Worm (Caenorhabditis elegans) whole organism, L4 larva: ENCODE data around the gene ethe-1.

Source experiments
- F10B5.3 ChIP-seq: sonication (generic microtip); optimal IDR thresholded peaks from 2 replicates; lab custom pipeline; 2016; ENCODE audit warnings: mild to moderate bottlenecking, missing genetic modification characterization, missing compliant biosample characterization
- F37D6.2 ChIP-seq: sonication (generic microtip); optimal IDR thresholded peaks from 2 replicates; lab custom pipeline; 2016; ENCODE audit warnings: mild to moderate bottlenecking, missing genetic modification characterization, missing compliant biosample characterization
- F44E2.7 ChIP-seq: fragments of 200-800 bp; sonication (Bioruptor generic); IDR thresholded peaks from 2 replicates; pipeline ENCODE4 v2.1.2; 2022; ENCODE audit warnings: missing genetic modification characterization, missing compliant biosample characterization
- F49E8.2 ChIP-seq: sonication (generic microtip); optimal IDR thresholded peaks from 2 replicates; lab custom pipeline; 2016; ENCODE audit warnings: missing compliant biosample characterization, mild to moderate bottlenecking, missing genetic modification characterization, borderline replicate concordance
- T26A8.4 ChIP-seq: fragments of 200-800 bp; sonication (Bioruptor generic); IDR thresholded peaks from 2 replicates; pipeline ENCODE4 v1.3.6; 2022; ENCODE audit warnings: missing genetic modification characterization, missing compliant biosample characterization
- Y48G9A.11 ChIP-seq: fragments of 200-800 bp; sonication (Bioruptor generic); IDR thresholded peaks from 2 replicates; pipeline ENCODE4 v1.3.6; 2022; ENCODE audit warnings: missing genetic modification reagents, missing genetic modification characterization, missing compliant biosample characterization
- aha-1 ChIP-seq: fragments of 150-350 bp; peaks from one replicate; lab custom pipeline; 2014; ENCODE audit warnings: missing biosample characterization, missing genetic modification characterization
- aly-2 ChIP-seq: sonication (generic microtip); optimal IDR thresholded peaks from 2 replicates; lab custom pipeline; 2018; ENCODE audit warnings: missing biosample characterization, missing genetic modification characterization
- ama-1 ChIP-seq: fragments of 150-350 bp; optimal IDR thresholded peaks from 2 replicates; lab custom pipeline; 2014; ENCODE audit warnings: inconsistent platforms, mixed read lengths
- ceh-28 ChIP-seq: fragments of 150-350 bp; optimal IDR thresholded peaks from 2 replicates; lab custom pipeline; 2014; ENCODE audit warnings: missing biosample characterization, missing genetic modification reagents, missing genetic modification characterization
- ceh-62 ChIP-seq: sonication (generic microtip); optimal IDR thresholded peaks from 2 replicates; lab custom pipeline; 2017; ENCODE audit warnings: missing biosample characterization, missing genetic modification characterization
- ceh-82 ChIP-seq: sonication (generic microtip); optimal IDR thresholded peaks from 2 replicates; lab custom pipeline; 2017; ENCODE audit warnings: missing biosample characterization, missing genetic modification characterization
- ces-1 ChIP-seq: fragments of 150-350 bp; sonication (generic microtip); optimal IDR thresholded peaks from 4 replicates; lab custom pipeline; 2014; ENCODE audit warnings: missing biosample characterization, missing genetic modification reagents, missing genetic modification characterization
- daf-16 ChIP-seq, 3 experiments: sonication (generic microtip); optimal IDR thresholded peaks; 2 replicates each; lab custom pipeline; 2016 to 2017; ENCODE audit warnings: missing genetic modification characterization in 3 of 3, missing genetic modification reagents in 3 of 3, mild to moderate bottlenecking in 2 of 3, missing compliant biosample characterization in 2 of 3, missing biosample characterization in 1 of 3, moderate library complexity in 1 of 3
- daf-8 ChIP-seq: fragments of 200-800 bp; sonication (Bioruptor generic); IDR thresholded peaks from 2 replicates; pipeline ENCODE4 v1.3.6; 2022; ENCODE audit warnings: missing genetic modification characterization, missing compliant biosample characterization
- duxl-1 ChIP-seq: sonication (generic microtip); optimal IDR thresholded peaks from 2 replicates; lab custom pipeline; 2016; ENCODE audit warnings: mild to moderate bottlenecking, missing genetic modification characterization, moderate library complexity, missing compliant biosample characterization; ENCODE audit not compliant: poor library complexity
- dve-1 ChIP-seq: sonication (generic microtip); optimal IDR thresholded peaks from 2 replicates; lab custom pipeline; 2017; ENCODE audit warnings: antibody characterized with exemption, mild to moderate bottlenecking, missing genetic modification characterization, missing compliant biosample characterization; ENCODE audit not compliant: insufficient read depth
- fos-1 ChIP-seq: fragments of 150-350 bp; optimal IDR thresholded peaks from 2 replicates; lab custom pipeline; 2014; ENCODE audit warnings: missing biosample characterization, missing genetic modification characterization
- hlh-30 ChIP-seq: sonication (generic microtip); optimal IDR thresholded peaks from 2 replicates; lab custom pipeline; 2017; ENCODE audit warnings: antibody characterized with exemption, mild to moderate bottlenecking, missing genetic modification characterization, missing compliant biosample characterization; ENCODE audit not compliant: insufficient read depth
- lim-7 ChIP-seq: fragments of 200-800 bp; sonication (Bioruptor generic); IDR thresholded peaks from 2 replicates; pipeline ENCODE4 v1.3.6; 2022; ENCODE audit warnings: missing genetic modification characterization, missing compliant biosample characterization
- lin-13 ChIP-seq: fragments of 150-350 bp; optimal IDR thresholded peaks from 2 replicates; lab custom pipeline; 2014; ENCODE audit warnings: missing biosample characterization, missing genetic modification reagents, missing genetic modification characterization
- lin-15B ChIP-seq: fragments of 150-350 bp; sonication (generic microtip); optimal IDR thresholded peaks from 3 replicates; lab custom pipeline; 2014; ENCODE audit warnings: missing biosample characterization, missing genetic modification characterization
- lin-38 ChIP-seq: fragments of 200-800 bp; sonication (Bioruptor generic); IDR thresholded peaks from 2 replicates; pipeline ENCODE4 v1.3.6; 2022; ENCODE audit warnings: missing genetic modification reagents, missing genetic modification characterization, missing compliant biosample characterization
- lin-39 ChIP-seq: fragments of 150-350 bp; optimal IDR thresholded peaks from 2 replicates; lab custom pipeline; 2014; ENCODE audit warnings: missing biosample characterization, missing genetic modification reagents, missing genetic modification characterization
- lir-3 ChIP-seq: sonication (generic microtip); optimal IDR thresholded peaks from 2 replicates; lab custom pipeline; 2016; ENCODE audit warnings: mild to moderate bottlenecking, missing genetic modification characterization, missing compliant biosample characterization
- madf-5 ChIP-seq, 2 experiments: fragments of 200-800 bp; sonication (Bioruptor generic); IDR thresholded peaks; 2 replicates each; pipeline ENCODE4 v1.3.6; 2022; ENCODE audit warnings: missing compliant biosample characterization in 2 of 2, missing genetic modification characterization in 2 of 2
- madf-9 ChIP-seq: fragments of 200-800 bp; sonication (Bioruptor generic); conservative IDR thresholded peaks from 2 replicates; pipeline ENCODE4 v1.3.6; 2022; ENCODE audit warnings: missing genetic modification reagents, missing genetic modification characterization, missing compliant biosample characterization
- mdl-1 ChIP-seq, 2 experiments: fragments of 150-350 bp in 1 of 2; sonication (generic microtip) in 1 of 2; optimal IDR thresholded peaks; 2 replicates each; lab custom pipeline; 2014 to 2017; ENCODE audit warnings: missing biosample characterization in 2 of 2, missing genetic modification characterization in 2 of 2
- mep-1 ChIP-seq: fragments of 150-350 bp; sonication (generic microtip); optimal IDR thresholded peaks from 3 replicates; lab custom pipeline; 2014; ENCODE audit warnings: missing biosample characterization, missing genetic modification characterization
- mes-2 ChIP-seq: sonication (generic microtip); optimal IDR thresholded peaks from 2 replicates; lab custom pipeline; 2016; ENCODE audit warnings: missing genotype, mild to moderate bottlenecking, missing genetic modification characterization, missing compliant biosample characterization; ENCODE audit not compliant: poor library complexity, severe bottlenecking
- nhr-10 ChIP-seq: fragments of 150-350 bp; optimal IDR thresholded peaks from 2 replicates; lab custom pipeline; 2014; ENCODE audit warnings: missing biosample characterization, missing genetic modification characterization
- nhr-25 ChIP-seq: sonication (generic microtip); optimal IDR thresholded peaks from 2 replicates; lab custom pipeline; 2017; ENCODE audit warnings: missing genetic modification characterization, mild to moderate bottlenecking, missing compliant biosample characterization, antibody characterized with exemption, moderate library complexity, borderline replicate concordance; ENCODE audit not compliant: insufficient read depth
- nhr-28 ChIP-seq: fragments of 150-350 bp; optimal IDR thresholded peaks from 2 replicates; lab custom pipeline; 2014; ENCODE audit warnings: missing biosample characterization, missing genetic modification characterization
- nhr-48 ChIP-seq: sonication (generic microtip); optimal IDR thresholded peaks from 2 replicates; lab custom pipeline; 2016; ENCODE audit warnings: mild to moderate bottlenecking, missing genetic modification characterization, missing compliant biosample characterization
- nhr-76 ChIP-seq: fragments of 150-350 bp; optimal IDR thresholded peaks from 2 replicates; lab custom pipeline; 2014; ENCODE audit warnings: missing biosample characterization, missing genetic modification characterization
- pha-4 ChIP-seq, 2 experiments: fragments of 150-350 bp in 1 of 2; fragments of 200-800 bp in 1 of 2; sonication (Bioruptor generic) in 1 of 2; IDR thresholded peaks in 1 of 2; optimal IDR thresholded peaks in 1 of 2; 2 replicates each; pipeline versions ENCODE4 v1.3.6 to Lab custom; 2014 to 2022; ENCODE audit warnings: missing genetic modification characterization in 2 of 2, missing genetic modification reagents in 2 of 2, missing biosample characterization in 1 of 2, missing compliant biosample characterization in 1 of 2
- rbr-2 ChIP-seq: sonication (generic microtip); optimal IDR thresholded peaks from 2 replicates; lab custom pipeline; 2016; ENCODE audit warnings: missing genotype, missing genetic modification characterization, missing compliant biosample characterization
- saeg-2 ChIP-seq: fragments of 200-800 bp; sonication (Bioruptor generic); IDR thresholded peaks from 2 replicates; pipeline ENCODE4 v1.3.6; 2022; ENCODE audit warnings: missing genetic modification reagents, missing genetic modification characterization, missing compliant biosample characterization
- sdz-12 ChIP-seq: fragments of 200-800 bp; sonication (Bioruptor generic); optimal IDR thresholded peaks from 2 replicates; lab custom pipeline; 2018; ENCODE audit warnings: mild to moderate bottlenecking, missing genetic modification characterization, missing compliant biosample characterization
- snpc-4 ChIP-seq: fragments of 150-350 bp; optimal IDR thresholded peaks from 2 replicates; lab custom pipeline; 2014; ENCODE audit warnings: missing biosample characterization, missing genetic modification characterization
- spr-3 ChIP-seq: fragments of 200-800 bp; sonication (Bioruptor generic); optimal IDR thresholded peaks from 2 replicates; lab custom pipeline; 2018; ENCODE audit warnings: mild to moderate bottlenecking, missing genetic modification characterization, missing compliant biosample characterization
- unc-39 ChIP-seq: sonication (generic microtip); optimal IDR thresholded peaks from 2 replicates; lab custom pipeline; 2017; ENCODE audit warnings: missing biosample characterization, missing genetic modification characterization
- zfp-2 ChIP-seq: sonication (generic microtip); optimal IDR thresholded peaks from 2 replicates; lab custom pipeline; 2016; ENCODE audit warnings: mild to moderate bottlenecking, missing genetic modification characterization, missing compliant biosample characterization
- zip-11 ChIP-seq: fragments of 200-800 bp; sonication (Bioruptor generic); IDR thresholded peaks from 2 replicates; pipeline ENCODE4 v1.3.6; 2022; ENCODE audit warnings: missing genetic modification characterization, missing compliant biosample characterization
- zip-2 ChIP-seq: fragments of 150-350 bp; optimal IDR thresholded peaks from 2 replicates; lab custom pipeline; 2014; ENCODE audit warnings: missing biosample characterization, missing genetic modification characterization

Gene ethe-1

ce11 chrIV:9498088-9498487 lies 10.5 kb downstream of the ethe-1 start, which contains the start of gene sru-4:
sru-4 (plus strand) TSS chrIV:9498388.
- TF ChIP-seq lim-7 (GFP tag; lab: Robert Waterston, UW), result no peak
- no peak for TF ChIP-seq F44E2.7
- TF ChIP-seq aha-1 (tag; lab: Kevin White, UChicago), result no peak
- no peak for TF ChIP-seq aly-2

- TF ChIP-seq daf-8, result no peak
- no peak for TF ChIP-seq madf-9
- no peak for TF ChIP-seq lin-13 (GFP tag; lab: Kevin White, UChicago)
- TF ChIP-seq aha-1 (tag; lab: Kevin White, UChicago), result no peak
- TF ChIP-seq F49E8.2 (tag; lab: Kevin White, UChicago), result no peak
- TF ChIP-seq snpc-4 (tag; lab: Kevin White, UChicago), result no peak
- no peak for TF ChIP-seq F37D6.2
- TF ChIP-seq ces-1 (GFP tag; lab: Kevin White, UChicago), result no peak
- TF ChIP-seq lin-38 (GFP tag; lab: Robert Waterston, UW), result no peak
- TF ChIP-seq unc-39 (tag; lab: Kevin White, UChicago), result no peak
- TF ChIP-seq lir-3 (tag; lab: Kevin White, UChicago), result no peak
- no peak for TF ChIP-seq ceh-82 (tag; lab: Kevin White, UChicago)
- no peak for TF ChIP-seq nhr-28 (tag; lab: Kevin White, UChicago)
- TF ChIP-seq ama-1 (lab: Kevin White, UChicago), result no peak
- no peak for TF ChIP-seq spr-3 (GFP tag; lab: Kevin White, UChicago)
Observed at ce11 chrIV:9496306-9496705, 12.3 kb downstream of the ethe-1 start, which contains the start of gene sru-3. sru-3 (plus strand) TSS chrIV:9496606.

DNA sequence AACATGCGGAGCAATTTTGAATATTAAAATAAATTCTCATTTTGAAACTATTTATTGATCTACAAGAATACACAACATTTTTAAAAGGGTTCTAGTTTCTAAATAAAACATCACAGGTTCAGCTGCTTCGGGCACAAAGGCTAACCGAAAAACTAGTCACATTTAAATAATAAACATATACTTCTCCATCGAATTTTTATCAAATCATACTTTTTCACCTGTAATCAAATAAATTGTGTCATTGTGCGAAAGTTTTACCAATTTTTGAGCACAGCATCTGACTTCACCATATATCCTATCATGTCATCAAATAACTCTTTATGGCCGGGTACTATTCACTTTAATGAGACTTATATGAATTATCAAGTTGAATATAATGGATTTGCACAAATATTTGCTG lies 18.2 kb downstream of the ethe-1 start, which contains the start of gene sru-6:
sru-6 (plus strand) TSS at position 301 of the 400 bp plus-strand sequence.
- TF ChIP-seq mep-1 (tag; lab: Kevin White, UChicago), result no peak
- no peak for TF ChIP-seq T26A8.4
- no peak for TF ChIP-seq mes-2 (tag; lab: Kevin White, UChicago)
- no peak for TF ChIP-seq fos-1
- TF ChIP-seq pha-4 (GFP tag; IDR thresholded peaks at IDR 0.05; lab: Robert Waterston, UW), result no peak
- no peak for TF ChIP-seq pha-4 (tag; optimal IDR thresholded peaks at IDR 0.05; lab: Kevin White, UChicago)
- TF ChIP-seq daf-16 (GFP tag; optimal IDR thresholded peaks at IDR 0.05; lab: Kevin White, UChicago), result no peak
- no peak for TF ChIP-seq daf-16 (tag; optimal IDR thresholded peaks at IDR 0.05; lab: Kevin White, UChicago)
- no peak for TF ChIP-seq F49E8.2 (tag; lab: Kevin White, UChicago)
- TF ChIP-seq Y48G9A.11 (GFP tag; lab: Robert Waterston, UW), result no peak
- no peak for TF ChIP-seq dve-1
- no peak for TF ChIP-seq hlh-30 (tag; lab: Kevin White, UChicago)
- TF ChIP-seq sdz-12, result no peak
- TF ChIP-seq lin-15B (tag; lab: Kevin White, UChicago), result no peak
- TF ChIP-seq ceh-62 (tag; lab: Kevin White, UChicago), result no peak
- TF ChIP-seq nhr-25, result no peak
- no peak for TF ChIP-seq mdl-1 (tag; optimal IDR thresholded peaks at IDR 0.05; lab: Kevin White, UChicago)
- no peak for TF ChIP-seq nhr-10 (tag; lab: Kevin White, UChicago)
- no peak for TF ChIP-seq madf-9

DNA sequence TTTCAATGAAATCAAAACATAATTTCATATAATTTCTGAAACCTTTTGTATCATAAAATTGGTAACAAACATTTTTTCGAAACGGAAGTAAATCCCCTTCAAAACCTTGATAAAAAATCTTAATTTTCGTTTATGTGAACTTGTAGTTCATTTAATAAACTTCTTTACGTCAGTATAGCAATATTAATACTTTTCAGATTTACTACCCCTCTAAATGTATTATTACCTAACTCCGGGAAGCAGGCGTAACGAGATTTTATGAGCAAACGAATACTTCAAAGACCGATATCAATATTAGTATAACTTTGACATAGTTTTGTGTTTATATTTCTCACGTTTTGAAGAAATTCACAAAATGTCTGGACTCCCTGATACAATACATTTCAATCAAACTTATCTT lies 20.2 kb downstream of the ethe-1 start, which contains the start of gene sru-1:
sru-1 (plus strand) TSS at position 301 of the 400 bp plus-strand sequence.
- TF ChIP-seq zip-11 (GFP tag; lab: Robert Waterston, UW) (no peak), nhr-10 (tag; lab: Kevin White, UChicago) (no peak), F10B5.3 (tag; lab: Kevin White, UChicago) (no peak), lin-13 (GFP tag; lab: Kevin White, UChicago) (no peak), zip-2 (tag; lab: Kevin White, UChicago) (no peak), nhr-48 (no peak), fos-1 (no peak), madf-5 (GFP tag; IDR thresholded peaks at IDR 0.05; lab: Robert Waterston, UW) (no peak), rbr-2 (no peak), lin-39 (tag; lab: Kevin White, UChicago) (no peak), ceh-28 (no peak), F44E2.7 (no peak), duxl-1 (no peak), ama-1 (lab: Kevin White, UChicago) (no peak), saeg-2 (GFP tag; lab: Robert Waterston, UW) (no peak), nhr-76 (tag; lab: Kevin White, UChicago) (no peak), T26A8.4 (no peak), zfp-2 (tag; lab: Kevin White, UChicago) (no peak)
- TF ChIP-seq, all 104 proteins: peak for 0
